Worm (Caenorhabditis elegans) whole organism, young adult: ENCODE data around the gene smg-8.
A peak's percentile ranks its signal among the peaks of the same experiment; 100 is the strongest.

ENCODE experiments used
- F10E7.11 ChIP-seq: sonication (generic microtip); optimal IDR thresholded peaks from 2 replicates; lab custom pipeline; 2017; ENCODE audit warnings: mild to moderate bottlenecking, missing genetic modification characterization, moderate library complexity, missing compliant biosample characterization
- F23B12.7 ChIP-seq: sonication (generic microtip); optimal IDR thresholded peaks from 2 replicates; lab custom pipeline; 2017; ENCODE audit warnings: missing genetic modification characterization, mild to moderate bottlenecking, missing compliant biosample characterization, antibody characterized with exemption, moderate library complexity; ENCODE audit not compliant: insufficient read depth
- F33H1.4 ChIP-seq: fragments of 200-800 bp; sonication (Bioruptor generic); IDR thresholded peaks from 2 replicates; pipeline ENCODE4 v1.3.6; 2022; ENCODE audit warnings: missing genetic modification reagents, missing genetic modification characterization, missing compliant biosample characterization
- F37B4.10 ChIP-seq: fragments of 200-800 bp; sonication (Bioruptor generic); IDR thresholded peaks from 2 replicates; pipeline ENCODE4 v1.3.6; 2022; ENCODE audit warnings: missing genetic modification characterization, missing compliant biosample characterization
- F39B2.1 ChIP-seq: fragments of 200-800 bp; sonication (Bioruptor generic); IDR thresholded peaks from 2 replicates; pipeline ENCODE4 v1.3.6; 2022; ENCODE audit warnings: missing genetic modification reagents, missing genetic modification characterization, missing compliant biosample characterization
- F55B11.4 ChIP-seq: sonication (generic microtip); optimal IDR thresholded peaks from 2 replicates; lab custom pipeline; 2016; ENCODE audit warnings: missing compliant biosample characterization, missing genetic modification characterization, borderline replicate concordance; ENCODE audit not compliant: insufficient read depth
- F57C9.4 ChIP-seq: sonication (generic microtip); optimal IDR thresholded peaks from 2 replicates; lab custom pipeline; 2017; ENCODE audit warnings: mild to moderate bottlenecking, missing genetic modification characterization, missing compliant biosample characterization
- T07F8.4 ChIP-seq: sonication (generic microtip); optimal IDR thresholded peaks from 2 replicates; lab custom pipeline; 2016; ENCODE audit warnings: mild to moderate bottlenecking, missing genetic modification characterization, moderate library complexity, missing compliant biosample characterization
- T26A5.8 ChIP-seq: sonication (generic microtip); optimal IDR thresholded peaks from 2 replicates; lab custom pipeline; 2016; ENCODE audit warnings: missing genetic modification characterization, missing compliant biosample characterization
- Y53G8AR.9 ChIP-seq: fragments of 200-800 bp; sonication (Bioruptor generic); conservative IDR thresholded peaks from 2 replicates; pipeline ENCODE4 v1.3.6; 2022; ENCODE audit warnings: missing genetic modification reagents, missing genetic modification characterization, missing compliant biosample characterization
- Y67H2A.10 ChIP-seq: fragments of 200-800 bp; sonication (Bioruptor generic); conservative IDR thresholded peaks from 2 replicates; pipeline ENCODE4 v1.3.6; 2022; ENCODE audit warnings: missing genetic modification reagents, missing genetic modification characterization, missing compliant biosample characterization
- Y95B8A.8 ChIP-seq: fragments of 200-800 bp; sonication (Bioruptor generic); IDR thresholded peaks from 2 replicates; pipeline ENCODE4 v1.3.6; 2022; ENCODE audit warnings: missing genetic modification reagents, missing genetic modification characterization, missing compliant biosample characterization
- atf-7 ChIP-seq: sonication (generic microtip); optimal IDR thresholded peaks from 2 replicates; lab custom pipeline; 2017; ENCODE audit warnings: mild to moderate bottlenecking, missing genetic modification characterization, missing compliant biosample characterization
- athp-1 ChIP-seq: sonication (generic microtip); optimal IDR thresholded peaks from 2 replicates; lab custom pipeline; 2017; ENCODE audit warnings: mild to moderate bottlenecking, missing genetic modification characterization, missing compliant biosample characterization
- attf-3 ChIP-seq: fragments of 200-800 bp; sonication (Bioruptor generic); conservative IDR thresholded peaks from 2 replicates; pipeline ENCODE4 v1.3.6; 2022; ENCODE audit warnings: missing genetic modification reagents, missing genetic modification characterization, missing compliant biosample characterization
- attf-6 ChIP-seq: fragments of 200-800 bp; sonication (Bioruptor generic); IDR thresholded peaks from 2 replicates; pipeline ENCODE4 v1.3.6; 2022; ENCODE audit warnings: missing genetic modification reagents, missing genetic modification characterization, missing compliant biosample characterization
- bed-2 ChIP-seq: fragments of 200-800 bp; sonication (Bioruptor generic); IDR thresholded peaks from 2 replicates; pipeline ENCODE4 v1.3.6; 2022; ENCODE audit warnings: missing genetic modification reagents, missing genetic modification characterization, missing compliant biosample characterization
- cebp-1 ChIP-seq, 2 experiments: fragments of 200-800 bp in 1 of 2; sonication (Bioruptor generic) in 1 of 2; sonication (generic microtip) in 1 of 2; IDR thresholded peaks in 1 of 2; optimal IDR thresholded peaks in 1 of 2; 2 replicates each; pipeline versions ENCODE4 v1.3.6 to Lab custom; 2017 to 2022; ENCODE audit warnings: missing compliant biosample characterization in 2 of 2, missing genetic modification characterization in 2 of 2, mild to moderate bottlenecking in 1 of 2, missing genetic modification reagents in 1 of 2, moderate library complexity in 1 of 2
- cebp-2 ChIP-seq: fragments of 200-800 bp; sonication (Bioruptor generic); IDR thresholded peaks from 2 replicates; pipeline ENCODE4 v1.3.6; 2022; ENCODE audit warnings: missing genetic modification characterization, missing compliant biosample characterization
- ceh-40 ChIP-seq: fragments of 200-800 bp; sonication (Bioruptor generic); IDR thresholded peaks from 2 replicates; pipeline ENCODE4 v1.3.6; 2022; ENCODE audit warnings: missing genetic modification characterization, missing compliant biosample characterization
- ceh-58 ChIP-seq: fragments of 200-800 bp; sonication (Bioruptor generic); IDR thresholded peaks from 2 replicates; pipeline ENCODE4 v1.3.6; 2022; ENCODE audit warnings: missing genetic modification characterization, missing compliant biosample characterization
- dox-1 ChIP-seq: fragments of 200-800 bp; sonication (Bioruptor generic); IDR thresholded peaks from 2 replicates; pipeline ENCODE4 v1.3.6; 2022; ENCODE audit warnings: missing genetic modification reagents, missing genetic modification characterization, missing compliant biosample characterization
- egl-18 ChIP-seq: fragments of 200-800 bp; sonication (Bioruptor generic); IDR thresholded peaks from 2 replicates; pipeline ENCODE4 v1.3.6; 2022; ENCODE audit warnings: missing genetic modification reagents, missing genetic modification characterization, missing compliant biosample characterization
- egrh-3 ChIP-seq: fragments of 200-800 bp; sonication (Bioruptor generic); IDR thresholded peaks from 2 replicates; pipeline ENCODE4 v1.3.6; 2022; ENCODE audit warnings: missing genetic modification reagents, missing genetic modification characterization, missing compliant biosample characterization
- ekl-4 ChIP-seq: fragments of 200-800 bp; sonication (Bioruptor generic); IDR thresholded peaks from 2 replicates; pipeline ENCODE4 v1.3.6; 2022; ENCODE audit warnings: missing genetic modification reagents, missing genetic modification characterization, missing compliant biosample characterization
- gei-17 ChIP-seq: fragments of 200-800 bp; sonication (Bioruptor generic); optimal IDR thresholded peaks from 2 replicates; lab custom pipeline; 2018; ENCODE audit warnings: mild to moderate bottlenecking, missing genetic modification characterization, missing compliant biosample characterization
- hlh-12 ChIP-seq: sonication (generic microtip); optimal IDR thresholded peaks from 2 replicates; lab custom pipeline; 2016; ENCODE audit warnings: missing genetic modification characterization, missing compliant biosample characterization
- hlh-26 ChIP-seq: fragments of 200-800 bp; sonication (Bioruptor generic); conservative IDR thresholded peaks from 2 replicates; pipeline ENCODE4 v1.3.6; 2022; ENCODE audit warnings: missing genetic modification reagents, missing genetic modification characterization, missing compliant biosample characterization
- hsf-1 ChIP-seq: fragments of 200-800 bp; sonication (Bioruptor generic); IDR thresholded peaks from 2 replicates; pipeline ENCODE4 v1.3.6; 2022; ENCODE audit warnings: missing genetic modification reagents, missing genetic modification characterization, missing compliant biosample characterization
- let-526 ChIP-seq: fragments of 200-800 bp; sonication (Bioruptor generic); IDR thresholded peaks from 2 replicates; pipeline ENCODE4 v1.3.6; 2022; ENCODE audit warnings: missing genetic modification reagents, missing genetic modification characterization, missing compliant biosample characterization
- madf-10 ChIP-seq: sonication (generic microtip); optimal IDR thresholded peaks from 2 replicates; lab custom pipeline; 2016; ENCODE audit warnings: mild to moderate bottlenecking, missing genetic modification characterization, missing compliant biosample characterization
- madf-6 ChIP-seq: fragments of 200-800 bp; sonication (Bioruptor generic); IDR thresholded peaks from 2 replicates; pipeline ENCODE4 v1.3.6; 2022; ENCODE audit warnings: missing genetic modification reagents, missing genetic modification characterization, missing compliant biosample characterization
- mes-4 ChIP-seq: sonication (generic microtip); optimal IDR thresholded peaks from 2 replicates; lab custom pipeline; 2016; ENCODE audit warnings: missing genotype, missing genetic modification characterization, missing compliant biosample characterization
- mxl-1 ChIP-seq: sonication (generic microtip); optimal IDR thresholded peaks from 2 replicates; lab custom pipeline; 2016; ENCODE audit warnings: missing genetic modification characterization, missing compliant biosample characterization
- nfya-2 ChIP-seq: fragments of 200-800 bp; sonication (Bioruptor generic); IDR thresholded peaks from 2 replicates; pipeline ENCODE4 v1.3.6; 2022; ENCODE audit warnings: missing genetic modification reagents, missing genetic modification characterization, missing compliant biosample characterization
- nfyb-1 ChIP-seq: fragments of 200-800 bp; sonication (Bioruptor generic); IDR thresholded peaks from 2 replicates; pipeline ENCODE4 v1.3.6; 2022; ENCODE audit warnings: missing genetic modification reagents, missing genetic modification characterization, missing compliant biosample characterization
- nhr-120 ChIP-seq: fragments of 200-800 bp; sonication (Bioruptor generic); IDR thresholded peaks from 2 replicates; pipeline ENCODE4 v1.3.6; 2022; ENCODE audit warnings: missing genetic modification characterization, missing compliant biosample characterization
- nhr-179 ChIP-seq: sonication (generic microtip); optimal IDR thresholded peaks from 2 replicates; lab custom pipeline; 2016; ENCODE audit warnings: mild to moderate bottlenecking, missing genetic modification characterization, missing compliant biosample characterization
- pbrm-1 ChIP-seq: fragments of 200-800 bp; sonication (Bioruptor generic); IDR thresholded peaks from 2 replicates; pipeline ENCODE4 v1.3.6; 2022; ENCODE audit warnings: missing genetic modification reagents, missing genetic modification characterization, missing compliant biosample characterization
- pha-4 ChIP-seq: fragments of 150-350 bp; sonication (generic microtip); optimal IDR thresholded peaks from 2 replicates; lab custom pipeline; 2014; ENCODE audit warnings: missing biosample characterization, missing genetic modification reagents, missing genetic modification characterization
- rcor-1 ChIP-seq: fragments of 200-800 bp; sonication (Bioruptor generic); IDR thresholded peaks from 2 replicates; pipeline ENCODE4 v1.3.6; 2022; ENCODE audit warnings: missing genetic modification reagents, missing genetic modification characterization, missing compliant biosample characterization
- rec-8 ChIP-seq, 2 experiments: sonication (generic microtip); optimal IDR thresholded peaks; 2 replicates each; lab custom pipeline; 2016; ENCODE audit warnings: mild to moderate bottlenecking in 2 of 2, missing genetic modification characterization in 2 of 2, missing genetic modification reagents in 2 of 2, missing genotype in 2 of 2, missing biosample characterization in 1 of 2, missing compliant biosample characterization in 1 of 2, moderate library complexity in 1 of 2
- rpc-1 ChIP-seq, 2 experiments: fragments of 150-350 bp in 1 of 2; sonication (generic microtip) in 1 of 2; optimal IDR thresholded peaks; 2 replicates each; lab custom pipeline; 2014 to 2018; ENCODE audit warnings: missing biosample characterization in 1 of 2, missing genetic modification characterization in 1 of 2, missing genetic modification reagents in 1 of 2, missing genotype in 1 of 2
- tbp1 ChIP-seq: fragments of 200-800 bp; sonication (Bioruptor generic); optimal IDR thresholded peaks from 2 replicates; lab custom pipeline; 2018; ENCODE audit warnings: mild to moderate bottlenecking, missing genetic modification characterization, missing compliant biosample characterization
- tlf-1 ChIP-seq: fragments of 200-800 bp; sonication (Bioruptor generic); optimal IDR thresholded peaks from 2 replicates; lab custom pipeline; 2018; ENCODE audit warnings: mild to moderate bottlenecking, missing genetic modification characterization, missing compliant biosample characterization
- ztf-18 ChIP-seq: sonication (generic microtip); optimal IDR thresholded peaks from 2 replicates; lab custom pipeline; 2016; ENCODE audit warnings: missing genotype, mild to moderate bottlenecking, missing genetic modification characterization, missing compliant biosample characterization
- ztf-22 ChIP-seq: fragments of 200-800 bp; sonication (Bioruptor generic); optimal IDR thresholded peaks from 2 replicates; lab custom pipeline; 2018; ENCODE audit warnings: mild to moderate bottlenecking, missing genetic modification characterization, moderate library complexity, missing compliant biosample characterization
- ztf-25 ChIP-seq: fragments of 200-800 bp; sonication (Bioruptor generic); IDR thresholded peaks from 2 replicates; pipeline ENCODE4 v1.3.6; 2022; ENCODE audit warnings: missing genetic modification reagents, missing genetic modification characterization, missing compliant biosample characterization
- ztf-6 ChIP-seq: fragments of 200-800 bp; sonication (Bioruptor generic); IDR thresholded peaks from 2 replicates; pipeline ENCODE4 v1.3.6; 2022; ENCODE audit warnings: missing genetic modification reagents, missing genetic modification characterization, missing compliant biosample characterization

smg-8 gene

DNA sequence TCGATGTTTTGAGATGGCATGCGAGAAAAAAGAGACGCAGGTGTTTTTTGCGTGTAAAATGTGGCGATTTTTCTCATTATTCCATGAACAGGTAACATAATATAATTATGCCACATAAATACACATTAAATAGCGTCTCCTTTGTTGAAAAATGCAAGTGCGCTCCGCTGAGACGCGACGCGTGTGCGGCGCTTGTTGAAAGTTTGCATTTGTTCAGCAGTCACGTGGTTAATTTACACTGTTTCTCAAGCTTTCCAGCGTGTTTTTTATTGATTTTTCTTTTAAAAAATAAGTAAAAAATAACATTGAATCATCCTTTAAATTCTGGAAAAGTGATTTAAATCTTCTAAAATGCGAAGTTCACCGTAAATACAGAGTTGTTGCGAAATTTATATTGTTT lies 41.6 kb upstream of the smg-8 start:
- TF ChIP-seq F39B2.1 (GFP tag; lab: Robert Waterston, UW) (no peak), ztf-22 (no peak), ekl-4 (GFP tag; lab: Robert Waterston, UW) (peak; percentile 83), nhr-120 (no peak), attf-6 (GFP tag; lab: Robert Waterston, UW) (no peak), pha-4 (tag; lab: Kevin White, UChicago) (no peak), ztf-18 (peak; percentile 28), attf-3 (GFP tag; lab: Robert Waterston, UW) (no peak), hlh-26 (GFP tag; lab: Robert Waterston, UW) (no peak), ceh-58 (GFP tag; lab: Robert Waterston, UW) (no peak), hlh-12 (tag; lab: Kevin White, UChicago) (no peak), F37B4.10 (GFP tag; lab: Robert Waterston, UW) (no peak), ceh-40 (no peak), athp-1 (tag; lab: Kevin White, UChicago) (no peak), rpc-1 (optimal IDR thresholded peaks at IDR 0.05; lab: Kevin White, UChicago) (no peak), rpc-1 (tag; optimal IDR thresholded peaks at IDR 0.05; lab: Kevin White, UChicago) (no peak), Y67H2A.10 (no peak; the same call in 1 of the 2 replicates), pbrm-1 (GFP tag; lab: Robert Waterston, UW) (peak; percentile 49; the same call in 1 of the 2 replicates), egrh-3 (GFP tag; lab: Robert Waterston, UW) (no peak), mxl-1 (tag; lab: Kevin White, UChicago) (no peak), cebp-2 (GFP tag; lab: Robert Waterston, UW) (no peak), ztf-6 (GFP tag; lab: Robert Waterston, UW) (no peak), T26A5.8 (tag; lab: Kevin White, UChicago) (no peak), Y53G8AR.9 (GFP tag; lab: Robert Waterston, UW) (no peak), egl-18 (no peak), F23B12.7 (peak; percentile 56), F57C9.4 (tag; lab: Kevin White, UChicago) (no peak), cebp-1 (GFP tag; IDR thresholded peaks at IDR 0.05; lab: Robert Waterston, UW) (peak; percentile 29; the same call in 1 of the 2 replicates), cebp-1 (tag; optimal IDR thresholded peaks at IDR 0.05; lab: Kevin White, UChicago) (peak; percentile 84), madf-6 (GFP tag; lab: Robert Waterston, UW) (no peak), Y95B8A.8 (GFP tag; lab: Robert Waterston, UW) (no peak), bed-2 (GFP tag; lab: Robert Waterston, UW) (no peak), dox-1 (GFP tag; lab: Robert Waterston, UW) (peak; percentile 36; the same call in 1 of the 2 replicates), F33H1.4 (GFP tag; lab: Robert Waterston, UW) (peak; percentile 34; the same call in 1 of the 2 replicates), madf-10 (tag; lab: Kevin White, UChicago) (peak; percentile 56), F10E7.11 (tag; lab: Kevin White, UChicago) (no peak), F55B11.4 (tag; lab: Kevin White, UChicago) (no peak), tlf-1 (GFP tag; lab: Kevin White, UChicago) (peak; percentile 34), gei-17 (GFP tag; lab: Kevin White, UChicago) (no peak), mes-4 (tag; lab: Kevin White, UChicago) (no peak), ztf-25 (GFP tag; lab: Robert Waterston, UW) (no peak), rcor-1 (GFP tag; lab: Robert Waterston, UW) (no peak), nfyb-1 (GFP tag; lab: Robert Waterston, UW) (no peak), nfya-2 (GFP tag; lab: Robert Waterston, UW) (no peak), hsf-1 (no peak), nhr-179 (tag; lab: Kevin White, UChicago) (no peak), rec-8 (tag; optimal IDR thresholded peaks at IDR 0.05; lab: Kevin White, UChicago) (no peak), T07F8.4 (no peak), let-526 (GFP tag; lab: Robert Waterston, UW) (no peak), atf-7 (tag; lab: Kevin White, UChicago) (no peak), tbp1 (GFP tag; lab: Kevin White, UChicago) (peak; percentile 3)
